Fruit fly (Drosophila melanogaster) whole organism, embryonic: ENCODE results near the gene Mrp5.

ENCODE experiments used
- Blimp-1 ChIP-seq: fragments of 200-800 bp; sonication (Bioruptor generic); optimal IDR thresholded peaks from 3 replicates; lab custom pipeline; 2018; ENCODE audit warnings: missing biosample characterization, missing genetic modification characterization, mild to moderate bottlenecking, moderate library complexity, missing genetic modification reagents
- CG10209 ChIP-seq: fragments of 200-800 bp; sonication (Bioruptor generic); optimal IDR thresholded peaks from 3 replicates; lab custom pipeline; 2017; ENCODE audit warnings: missing biosample characterization, mild to moderate bottlenecking, missing genetic modification characterization, missing genetic modification reagents
- CG11560 ChIP-seq: fragments of 200-800 bp; sonication (Bioruptor generic); IDR thresholded peaks from 3 replicates; pipeline ENCODE4 v1.3.6; 2022; ENCODE audit warnings: missing biosample characterization, missing genetic modification characterization
- CG11696 ChIP-seq: fragments of 200-800 bp; sonication (Bioruptor generic); IDR thresholded peaks from 2 replicates; pipeline ENCODE4 v1.3.6; 2022; ENCODE audit warnings: missing biosample characterization, missing genetic modification characterization
- CG11723 ChIP-seq: fragments of 200-800 bp; sonication (Bioruptor generic); optimal IDR thresholded peaks from 2 replicates; lab custom pipeline; 2017; ENCODE audit warnings: missing biosample characterization, mild to moderate bottlenecking, missing genetic modification characterization
- CG12236 ChIP-seq: fragments of 200-800 bp; sonication (Bioruptor generic); optimal IDR thresholded peaks from 2 replicates; lab custom pipeline; 2016; ENCODE audit warnings: missing biosample characterization, missing genetic modification characterization
- CG16863 ChIP-seq: fragments of 200-800 bp; sonication (Bioruptor generic); optimal IDR thresholded peaks from 3 replicates; lab custom pipeline; 2016; ENCODE audit warnings: missing biosample characterization, missing genetic modification characterization
- CG30431 ChIP-seq: fragments of 200-800 bp; sonication (Bioruptor generic); optimal IDR thresholded peaks from 2 replicates; lab custom pipeline; 2017; ENCODE audit warnings: missing biosample characterization, missing genetic modification characterization
- CG31388 ChIP-seq: fragments of 200-800 bp; sonication (Bioruptor generic); optimal IDR thresholded peaks from 2 replicates; lab custom pipeline; 2016; ENCODE audit warnings: missing biosample characterization, missing genetic modification characterization
- CG33557 ChIP-seq: fragments of 200-800 bp; sonication (Bioruptor generic); optimal IDR thresholded peaks from 2 replicates; lab custom pipeline; 2019; ENCODE audit warnings: missing biosample characterization, mild to moderate bottlenecking, missing genetic modification characterization, moderate library complexity
- CG4282 ChIP-seq: fragments of 200-800 bp; sonication (Bioruptor generic); optimal IDR thresholded peaks from 2 replicates; lab custom pipeline; 2016; ENCODE audit warnings: missing biosample characterization, missing genetic modification characterization
- CG4854 ChIP-seq: fragments of 200-800 bp; sonication (Bioruptor generic); optimal IDR thresholded peaks from 2 replicates; lab custom pipeline; 2016; ENCODE audit warnings: missing biosample characterization, missing genetic modification characterization, inconsistent platforms
- CG5180 ChIP-seq: fragments of 200-800 bp; sonication (Bioruptor generic); optimal IDR thresholded peaks from 3 replicates; lab custom pipeline; 2017; ENCODE audit warnings: missing biosample characterization, missing genetic modification characterization, mild to moderate bottlenecking, moderate library complexity, missing genetic modification reagents
- CG6654 ChIP-seq: fragments of 200-800 bp; sonication (Bioruptor generic); optimal IDR thresholded peaks from 2 replicates; lab custom pipeline; 2017; ENCODE audit warnings: missing biosample characterization, mild to moderate bottlenecking, missing genetic modification characterization
- CG6854 ChIP-seq: fragments of 200-800 bp; sonication (Bioruptor generic); optimal IDR thresholded peaks from 3 replicates; lab custom pipeline; 2017; ENCODE audit warnings: missing biosample characterization, mild to moderate bottlenecking, missing genetic modification characterization
- CG7372 ChIP-seq: fragments of 200-800 bp; sonication (Bioruptor generic); IDR thresholded peaks from 2 replicates; pipeline ENCODE4 v1.3.6; 2022; ENCODE audit warnings: missing biosample characterization, missing genetic modification characterization
- CG7556 ChIP-seq: fragments of 200-800 bp; sonication (Bioruptor generic); optimal IDR thresholded peaks from 2 replicates; lab custom pipeline; 2017; ENCODE audit warnings: missing biosample characterization, mild to moderate bottlenecking, missing genetic modification characterization
- CG7839 ChIP-seq: fragments of 200-800 bp; sonication (Bioruptor generic); optimal IDR thresholded peaks from 3 replicates; lab custom pipeline; 2018; ENCODE audit warnings: missing biosample characterization, mild to moderate bottlenecking, missing genetic modification characterization, moderate library complexity
- CG8924 ChIP-seq: fragments of 200-800 bp; optimal IDR thresholded peaks from 3 replicates; lab custom pipeline; 2019; ENCODE audit warnings: missing biosample characterization, mild to moderate bottlenecking, missing genetic modification characterization, moderate library complexity
- CG9215 ChIP-seq: fragments of 200-800 bp; sonication (Bioruptor generic); IDR thresholded peaks from 2 replicates; pipeline ENCODE4 v1.3.6; 2022; ENCODE audit warnings: missing biosample characterization, missing genetic modification characterization
- CG9609 ChIP-seq: fragments of 200-800 bp; sonication (Bioruptor generic); optimal IDR thresholded peaks from 3 replicates; lab custom pipeline; 2016; ENCODE audit warnings: missing biosample characterization, missing genetic modification characterization
- CrebB ChIP-seq: fragments of 200-800 bp; sonication (Bioruptor generic); optimal IDR thresholded peaks from 3 replicates; lab custom pipeline; 2018; ENCODE audit warnings: missing biosample characterization, mild to moderate bottlenecking, missing genetic modification characterization
- Dbx ChIP-seq: fragments of 200-800 bp; sonication (Bioruptor generic); IDR thresholded peaks from 3 replicates; pipeline ENCODE4 v1.3.6; 2022; ENCODE audit warnings: missing biosample characterization, missing genetic modification characterization
- E2f2 ChIP-seq: fragments of 200-800 bp; sonication (Bioruptor generic); IDR thresholded peaks from 2 replicates; pipeline ENCODE4 v1.3.6; 2022; ENCODE audit warnings: missing biosample characterization, missing genetic modification characterization
- ERR ChIP-seq: fragments of 200-800 bp; sonication (Bioruptor generic); optimal IDR thresholded peaks from 2 replicates; lab custom pipeline; 2016; ENCODE audit warnings: missing biosample characterization, missing genetic modification characterization
- HLH3B ChIP-seq: fragments of 200-800 bp; sonication (Bioruptor generic); IDR thresholded peaks from 2 replicates; pipeline ENCODE4 v1.3.6; 2022; ENCODE audit warnings: missing biosample characterization, missing genetic modification characterization
- HLH4C ChIP-seq: fragments of 200-800 bp; sonication (Bioruptor generic); IDR thresholded peaks from 3 replicates; pipeline ENCODE4 v1.3.6; 2022; ENCODE audit warnings: missing biosample characterization, missing genetic modification characterization; ENCODE audit not compliant: partially characterized antibody
- Max ChIP-seq: fragments of 200-800 bp; sonication (Bioruptor generic); optimal IDR thresholded peaks from 2 replicates; lab custom pipeline; 2016; ENCODE audit warnings: missing biosample characterization, mild to moderate bottlenecking, missing genetic modification characterization
- Mrtf ChIP-seq: fragments of 200-800 bp; sonication (Bioruptor generic); IDR thresholded peaks from 3 replicates; pipeline ENCODE4 v1.3.6; 2022; ENCODE audit warnings: missing biosample characterization, missing genetic modification characterization
- PHDP ChIP-seq: fragments of 200-800 bp; sonication (Bioruptor generic); optimal IDR thresholded peaks from 3 replicates; lab custom pipeline; 2018; ENCODE audit warnings: missing biosample characterization, mild to moderate bottlenecking, missing genetic modification characterization, moderate library complexity
- Sin3A ChIP-seq: fragments of >200 bp; optimal IDR thresholded peaks from 2 replicates; lab custom pipeline; 2018
- Spps ChIP-seq: fragments of 200-800 bp; sonication (Bioruptor generic); optimal IDR thresholded peaks from 2 replicates; lab custom pipeline; 2018; ENCODE audit warnings: missing biosample characterization, mild to moderate bottlenecking, missing genetic modification characterization
- Trl ChIP-seq, 3 experiments: fragments of >200 bp in 2 of 3; fragments of 200-800 bp in 1 of 3; sonication (Bioruptor generic) in 1 of 3; optimal IDR thresholded peaks; 2 replicates in 1 of 3; 3 replicates in 2 of 3; lab custom pipeline; 2016 to 2017; ENCODE audit warnings: missing biosample characterization in 1 of 3, missing genetic modification characterization in 1 of 3
- Xbp1 ChIP-seq: fragments of 200-800 bp; sonication (Bioruptor generic); optimal IDR thresholded peaks from 3 replicates; lab custom pipeline; 2016; ENCODE audit warnings: missing biosample characterization, mild to moderate bottlenecking, missing genetic modification characterization
- az2 ChIP-seq: fragments of 200-800 bp; sonication (Bioruptor generic); optimal IDR thresholded peaks from 3 replicates; lab custom pipeline; 2016; ENCODE audit warnings: missing biosample characterization, missing genetic modification characterization
- corto ChIP-seq: fragments of 200-800 bp; sonication (Bioruptor generic); optimal IDR thresholded peaks from 2 replicates; lab custom pipeline; 2016; ENCODE audit warnings: missing biosample characterization, mild to moderate bottlenecking, missing genetic modification characterization, moderate library complexity
- hkb ChIP-seq, 2 experiments: fragments of 200-800 bp in 1 of 2; fragments of >200 bp in 1 of 2; sonication (Bioruptor generic) in 1 of 2; IDR thresholded peaks in 1 of 2; optimal IDR thresholded peaks in 1 of 2; 2 replicates each; pipeline versions ENCODE4 v1.3.6 to Lab custom; 2017 to 2022; ENCODE audit warnings: missing biosample characterization in 1 of 2, missing genetic modification characterization in 1 of 2
- nmo ChIP-seq: fragments of 200-800 bp; sonication (Bioruptor generic); optimal IDR thresholded peaks from 2 replicates; lab custom pipeline; 2018; ENCODE audit warnings: missing biosample characterization, mild to moderate bottlenecking, missing genetic modification characterization, moderate library complexity
- odd ChIP-seq: fragments of 200-800 bp; sonication (Bioruptor generic); optimal IDR thresholded peaks from 2 replicates; lab custom pipeline; 2017; ENCODE audit warnings: missing biosample characterization, mild to moderate bottlenecking, missing genetic modification characterization
- otp ChIP-seq: fragments of 200-800 bp; sonication (Bioruptor generic); IDR thresholded peaks from 3 replicates; pipeline ENCODE4, ENCODE4 v1.3.6; 2022; ENCODE audit warnings: missing biosample characterization, missing genetic modification characterization
- peb ChIP-seq: fragments of 200-800 bp; sonication (Bioruptor generic); IDR thresholded peaks from 2 replicates; pipeline ENCODE4 v1.3.6; 2022; ENCODE audit warnings: missing biosample characterization, missing genetic modification characterization
- pfk ChIP-seq: fragments of 200-800 bp; sonication (Bioruptor generic); optimal IDR thresholded peaks from 2 replicates; lab custom pipeline; 2018; ENCODE audit warnings: missing biosample characterization, mild to moderate bottlenecking, missing genetic modification characterization, moderate library complexity
- pita ChIP-seq: fragments of 200-800 bp; sonication (Bioruptor generic); optimal IDR thresholded peaks from 2 replicates; lab custom pipeline; 2017; ENCODE audit warnings: missing biosample characterization, mild to moderate bottlenecking, missing genetic modification characterization
- psq ChIP-seq: fragments of 200-800 bp; sonication (Bioruptor generic); optimal IDR thresholded peaks from 2 replicates; lab custom pipeline; 2017; ENCODE audit warnings: missing biosample characterization, missing genetic modification characterization
- salm ChIP-seq: fragments of 200-800 bp; sonication (Bioruptor generic); optimal IDR thresholded peaks from 2 replicates; lab custom pipeline; 2018; ENCODE audit warnings: missing biosample characterization, mild to moderate bottlenecking, missing genetic modification characterization
- sens-2 ChIP-seq: fragments of 200-800 bp; sonication (Bioruptor generic); IDR thresholded peaks from 2 replicates; pipeline ENCODE4 v1.3.6; 2022; ENCODE audit warnings: missing biosample characterization, missing genetic modification characterization
- slbo ChIP-seq: fragments of 200-800 bp; sonication (Bioruptor generic); IDR thresholded peaks from 2 replicates; pipeline ENCODE4 v1.3.6; 2022; ENCODE audit warnings: missing biosample characterization, missing genetic modification characterization
- slou ChIP-seq: fragments of 200-800 bp; sonication (Bioruptor generic); optimal IDR thresholded peaks from 3 replicates; lab custom pipeline; 2016; ENCODE audit warnings: missing biosample characterization, missing genetic modification characterization
- wor ChIP-seq: fragments of 200-800 bp; sonication (Bioruptor generic); IDR thresholded peaks from 2 replicates; pipeline ENCODE4 v1.3.6; 2022; ENCODE audit warnings: missing biosample characterization, missing genetic modification characterization

Mrp5 gene

DNA sequence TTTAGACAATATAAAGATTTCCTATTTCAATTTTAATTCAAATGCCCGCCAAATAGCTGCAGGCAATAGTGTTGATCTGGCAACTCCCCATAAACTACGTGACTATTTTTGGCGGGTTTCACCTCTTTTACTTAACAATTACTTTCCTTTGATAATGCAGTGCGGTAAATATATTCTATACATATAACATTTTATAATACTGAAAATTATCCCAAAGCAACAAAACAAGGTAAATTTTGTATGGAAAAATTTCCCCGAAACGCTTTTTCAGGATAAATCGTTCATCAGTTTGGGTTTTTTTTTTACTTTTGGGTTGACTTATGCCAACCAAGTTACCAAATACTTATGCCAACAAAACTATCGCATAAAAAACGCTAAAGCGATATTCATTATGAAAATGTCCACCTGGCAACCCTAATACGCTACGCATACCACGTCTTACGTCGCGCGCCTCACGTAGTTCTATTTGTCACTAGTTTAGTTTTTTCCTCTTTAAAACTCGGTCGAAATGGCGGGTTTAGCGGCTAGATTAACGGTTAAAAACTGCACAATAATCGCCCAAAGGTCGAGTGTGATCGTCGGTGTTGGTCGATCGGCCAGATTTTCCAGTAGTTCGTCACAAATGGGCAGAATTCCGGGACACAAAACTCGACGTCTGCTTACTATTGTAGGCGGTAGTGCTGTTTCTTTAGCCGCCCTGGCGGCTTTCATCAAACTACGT, 28.4 kb downstream of the Mrp5 start, which contains the start of gene MICU3 (continued):
- TF ChIP-seq CG7556 (GFP tag; lab: Kevin White, UChicago) (peak; percentile 41), ERR (no peak), CG7839 (tag; lab: Kevin White, UChicago) (peak; percentile 66), CrebB (tag; lab: Kevin White, UChicago) (no peak), CG4854 (GFP tag; lab: Kevin White, UChicago) (peak; percentile 54), CG33557 (peak; percentile 19), Sin3A (lab: Kevin White, UChicago) (peak; percentile 52), corto (GFP tag; lab: Kevin White, UChicago) (no peak), slbo (GFP tag; lab: Robert Waterston, UW) (peak; percentile 83), az2 (GFP tag; lab: Kevin White, UChicago) (peak; percentile 62), CG9609 (GFP tag; lab: Kevin White, UChicago) (peak; percentile 70), CG6854 (GFP tag; lab: Kevin White, UChicago) (no peak), Xbp1 (GFP tag; lab: Kevin White, UChicago) (peak; percentile 83), CG31388 (GFP tag; lab: Kevin White, UChicago) (no peak), Dbx (GFP tag; lab: Robert Waterston, UW) (peak; percentile 56; the same call in 1 of the 3 replicates), CG9215 (GFP tag; lab: Robert Waterston, UW) (peak; percentile 68; the same call in 1 of the 2 replicates), sens-2 (no peak), Blimp-1 (GFP tag; lab: Kevin White, UChicago) (peak; percentile 52), CG11696 (GFP tag; lab: Robert Waterston, UW) (no peak), HLH4C (GFP tag; lab: Robert Waterston, UW) (peak; percentile 58), nmo (GFP tag; lab: Kevin White, UChicago) (peak; percentile 75), Spps (tag; lab: Kevin White, UChicago) (peak; percentile 19), wor (GFP tag; lab: Robert Waterston, UW) (0 out of 2 replicates have a peak, but pooled peaks have one; percentile 32), CG11723 (GFP tag; lab: Kevin White, UChicago) (no peak), CG7372 (peak; percentile 50; the same call in 1 of the 2 replicates), odd (GFP tag; lab: Kevin White, UChicago) (no peak), CG4282 (GFP tag; lab: Kevin White, UChicago) (peak; percentile 43), PHDP (tag; lab: Kevin White, UChicago) (peak; percentile 48), slou (GFP tag; lab: Kevin White, UChicago) (no peak), E2f2 (GFP tag; lab: Robert Waterston, UW) (peak; percentile 89), Max (GFP tag; lab: Kevin White, UChicago) (peak; percentile 41), CG8924 (tag; lab: Kevin White, UChicago) (peak; percentile 43), Trl (optimal IDR thresholded peaks at IDR 0.05; lab: Kevin White, UChicago) (no peak), Trl (GFP tag; optimal IDR thresholded peaks at IDR 0.05; lab: Kevin White, UChicago) (peak; percentile 57), peb (GFP tag; lab: Robert Waterston, UW) (peak; percentile 41; the same call in 1 of the 2 replicates), pita (GFP tag; lab: Kevin White, UChicago) (no peak), psq (GFP tag; lab: Kevin White, UChicago) (peak; percentile 9), CG30431 (peak; percentile 45), CG12236 (GFP tag; lab: Kevin White, UChicago) (no peak), CG6654 (GFP tag; lab: Kevin White, UChicago) (no peak), hkb (optimal IDR thresholded peaks at IDR 0.05; lab: Kevin White, UChicago) (no peak), hkb (GFP tag; IDR thresholded peaks at IDR 0.05; lab: Robert Waterston, UW) (no peak), salm (tag; lab: Kevin White, UChicago) (no peak), Mrtf (GFP tag; lab: Robert Waterston, UW) (0 out of 3 replicates have a peak, but pooled peaks have one; percentile 15), otp (GFP tag; lab: Robert Waterston, UW) (0 out of 3 replicates have a peak, but pooled peaks have one; percentile 49), pfk (GFP tag; lab: Kevin White, UChicago) (no peak), CG16863 (GFP tag; lab: Kevin White, UChicago) (peak; percentile 41), CG11560 (no peak), HLH3B (GFP tag; lab: Robert Waterston, UW) (peak; percentile 55; the same call in 1 of the 2 replicates), CG10209 (GFP tag; lab: Kevin White, UChicago) (peak; percentile 72), CG5180 (GFP tag; lab: Kevin White, UChicago) (no peak)
